Fruit fly (Drosophila melanogaster) whole organism, embryonic: Measurements from ENCODE around the gene CG33723.

Experiments
- Ada2b ChIP-seq: fragments of 200-800 bp; sonication (Bioruptor generic); IDR thresholded peaks from 2 replicates; pipeline ENCODE4 v1.3.6; 2022; ENCODE audit warnings: missing biosample characterization, missing genetic modification characterization
- B-H2 ChIP-seq: fragments of 200-800 bp; sonication (Bioruptor generic); optimal IDR thresholded peaks from 2 replicates; lab custom pipeline; 2018; ENCODE audit warnings: missing biosample characterization, mild to moderate bottlenecking, missing genetic modification characterization
- CG10565 ChIP-seq: fragments of 200-800 bp; sonication (Bioruptor generic); optimal IDR thresholded peaks from 3 replicates; lab custom pipeline; 2016; ENCODE audit warnings: missing biosample characterization, mild to moderate bottlenecking, missing genetic modification characterization
- CG14667 ChIP-seq: fragments of 200-800 bp; sonication (Bioruptor generic); IDR thresholded peaks from 2 replicates; pipeline ENCODE4 v1.3.6; 2022; ENCODE audit warnings: missing biosample characterization, missing genetic modification characterization
- CG17829 ChIP-seq: fragments of 200-800 bp; optimal IDR thresholded peaks from 2 replicates; lab custom pipeline; 2019; ENCODE audit warnings: missing biosample characterization, mild to moderate bottlenecking, missing genetic modification characterization, moderate library complexity
- CG2199 ChIP-seq: fragments of 200-800 bp; sonication (Bioruptor generic); IDR thresholded peaks from 3 replicates; pipeline ENCODE4 v1.3.6; 2022; ENCODE audit warnings: missing biosample characterization, missing genetic modification characterization
- CG2712 ChIP-seq: fragments of 200-800 bp; optimal IDR thresholded peaks from 3 replicates; lab custom pipeline; 2019; ENCODE audit warnings: missing biosample characterization, mild to moderate bottlenecking, missing genetic modification characterization, moderate library complexity
- CG30020 ChIP-seq: fragments of 200-800 bp; optimal IDR thresholded peaks from 2 replicates; lab custom pipeline; 2019; ENCODE audit warnings: missing biosample characterization, mild to moderate bottlenecking, missing genetic modification characterization, moderate library complexity
- CG30403 ChIP-seq: fragments of 200-800 bp; sonication (Bioruptor generic); optimal IDR thresholded peaks from 3 replicates; lab custom pipeline; 2016; ENCODE audit warnings: missing biosample characterization, missing genetic modification characterization
- CG32767 ChIP-seq: fragments of 200-800 bp; sonication (Bioruptor generic); IDR thresholded peaks from 2 replicates; pipeline ENCODE4 v1.3.6; 2022; ENCODE audit warnings: missing biosample characterization, missing genetic modification characterization
- CG32772 ChIP-seq: fragments of 200-800 bp; sonication (Bioruptor generic); IDR thresholded peaks from 2 replicates; pipeline ENCODE4 v1.3.6; 2022; ENCODE audit warnings: missing biosample characterization, missing genetic modification characterization
- CG3726 ChIP-seq: fragments of 200-800 bp; sonication (Bioruptor generic); IDR thresholded peaks from 3 replicates; pipeline ENCODE4, ENCODE4 v1.3.6; 2022; ENCODE audit warnings: missing biosample characterization, missing genetic modification characterization
- CG4328 ChIP-seq: fragments of 200-800 bp; sonication (Bioruptor generic); optimal IDR thresholded peaks from 3 replicates; lab custom pipeline; 2017; ENCODE audit warnings: missing biosample characterization, missing genetic modification reagents, missing genetic modification characterization
- CG4424 ChIP-seq: fragments of 200-800 bp; sonication (Bioruptor generic); optimal IDR thresholded peaks from 3 replicates; lab custom pipeline; 2016; ENCODE audit warnings: missing biosample characterization, missing genetic modification characterization
- CG6175 ChIP-seq: fragments of 200-800 bp; sonication (Bioruptor generic); IDR thresholded peaks from 3 replicates; pipeline ENCODE4 v1.3.6; 2022; ENCODE audit warnings: missing biosample characterization, missing genetic modification characterization
- CG8089 ChIP-seq: fragments of 200-800 bp; sonication (Bioruptor generic); optimal IDR thresholded peaks from 3 replicates; lab custom pipeline; 2016; ENCODE audit warnings: missing biosample characterization, missing genetic modification characterization
- CG8290 ChIP-seq, 3 experiments: fragments of 200-800 bp; sonication (Bioruptor generic); optimal IDR thresholded peaks; 2 replicates each; lab custom pipeline; 2016 to 2019; ENCODE audit warnings: missing biosample characterization in 3 of 3, missing genetic modification characterization in 3 of 3, mild to moderate bottlenecking in 2 of 3, moderate library complexity in 1 of 3
- CG9727 ChIP-seq: fragments of 200-800 bp; sonication (Bioruptor generic); optimal IDR thresholded peaks from 3 replicates; lab custom pipeline; 2017; ENCODE audit warnings: missing biosample characterization, mild to moderate bottlenecking, missing genetic modification characterization
- CG9797 ChIP-seq: fragments of 200-800 bp; sonication (Bioruptor generic); optimal IDR thresholded peaks from 3 replicates; lab custom pipeline; 2018; ENCODE audit warnings: missing biosample characterization, mild to moderate bottlenecking, missing genetic modification characterization
- CG9932 ChIP-seq: fragments of 200-800 bp; sonication (Bioruptor generic); IDR thresholded peaks from 2 replicates; pipeline ENCODE4 v1.3.6; 2022; ENCODE audit warnings: missing biosample characterization, missing genetic modification characterization
- Deaf1 ChIP-seq: fragments of 200-800 bp; optimal IDR thresholded peaks from 3 replicates; lab custom pipeline; 2019; ENCODE audit warnings: missing biosample characterization, mild to moderate bottlenecking, missing genetic modification characterization, moderate library complexity
- Dll ChIP-seq: fragments of 200-800 bp; sonication (Bioruptor generic); IDR thresholded peaks from 4 replicates; pipeline ENCODE4 v1.3.6; 2022; ENCODE audit warnings: missing biosample characterization, missing genetic modification characterization; ENCODE audit not compliant: partially characterized antibody
- Eip74EF ChIP-seq, 2 experiments: fragments of 200-800 bp in 1 of 2; fragments of >200 bp in 1 of 2; sonication (Bioruptor generic) in 1 of 2; optimal IDR thresholded peaks; 2 replicates each; lab custom pipeline; 2017 to 2019; ENCODE audit warnings: missing biosample characterization in 2 of 2, missing genetic modification characterization in 2 of 2, mild to moderate bottlenecking in 1 of 2, moderate library complexity in 1 of 2
- HLHmδ ChIP-seq: fragments of 200-800 bp; sonication (Bioruptor generic); optimal IDR thresholded peaks from 2 replicates; lab custom pipeline; 2018; ENCODE audit warnings: missing biosample characterization, mild to moderate bottlenecking, missing genetic modification characterization, moderate library complexity
- HmgD ChIP-seq: fragments of 200-800 bp; sonication (Bioruptor generic); optimal IDR thresholded peaks from 3 replicates; lab custom pipeline; 2016; ENCODE audit warnings: missing biosample characterization, missing genetic modification characterization
- HmgZ ChIP-seq: fragments of 200-800 bp; sonication (Bioruptor generic); optimal IDR thresholded peaks from 2 replicates; lab custom pipeline; 2018; ENCODE audit warnings: missing biosample characterization, mild to moderate bottlenecking, missing genetic modification characterization
- Med ChIP-seq: fragments of 200-800 bp; sonication (Bioruptor generic); peaks from one replicate; lab custom pipeline; 2016; ENCODE audit warnings: missing biosample characterization, missing genetic modification characterization, mild to moderate bottlenecking, inconsistent platforms, moderate library complexity
- Neu2 ChIP-seq: fragments of 200-800 bp; sonication (Bioruptor generic); optimal IDR thresholded peaks from 3 replicates; lab custom pipeline; 2016; ENCODE audit warnings: missing biosample characterization, missing genetic modification characterization, borderline replicate concordance
- Nf-YA ChIP-seq: fragments of 200-800 bp; sonication (Bioruptor generic); IDR thresholded peaks from 2 replicates; pipeline ENCODE4 v1.3.6; 2022; ENCODE audit warnings: missing biosample characterization, missing genetic modification characterization
- crp ChIP-seq, 2 experiments: fragments of 200-800 bp; sonication (Bioruptor generic); optimal IDR thresholded peaks; 2 replicates in 1 of 2; 3 replicates in 1 of 2; lab custom pipeline; 2017; ENCODE audit warnings: missing biosample characterization in 2 of 2, missing genetic modification characterization in 2 of 2, mild to moderate bottlenecking in 1 of 2, moderate library complexity in 1 of 2
- dimm ChIP-seq: fragments of 200-800 bp; sonication (Bioruptor generic); IDR thresholded peaks from 2 replicates; pipeline ENCODE4 v1.3.6; 2022; ENCODE audit warnings: missing biosample characterization, missing genetic modification characterization
- fu2 ChIP-seq: fragments of 200-800 bp; sonication (Bioruptor generic); optimal IDR thresholded peaks from 2 replicates; lab custom pipeline; 2016; ENCODE audit warnings: missing biosample characterization, missing genetic modification characterization
- gt ChIP-seq: fragments of 200-800 bp; sonication (Bioruptor generic); IDR thresholded peaks from 2 replicates; pipeline ENCODE4 v1.3.6; 2022; ENCODE audit warnings: missing biosample characterization, missing genetic modification characterization
- lbe ChIP-seq: fragments of 200-800 bp; sonication (Bioruptor generic); optimal IDR thresholded peaks from 2 replicates; lab custom pipeline; 2016; ENCODE audit warnings: missing biosample characterization, mild to moderate bottlenecking, missing genetic modification characterization
- nmo ChIP-seq: fragments of 200-800 bp; sonication (Bioruptor generic); optimal IDR thresholded peaks from 2 replicates; lab custom pipeline; 2018; ENCODE audit warnings: missing biosample characterization, mild to moderate bottlenecking, missing genetic modification characterization, moderate library complexity
- odd ChIP-seq: fragments of 200-800 bp; sonication (Bioruptor generic); optimal IDR thresholded peaks from 2 replicates; lab custom pipeline; 2017; ENCODE audit warnings: missing biosample characterization, mild to moderate bottlenecking, missing genetic modification characterization
- otp ChIP-seq: fragments of 200-800 bp; sonication (Bioruptor generic); IDR thresholded peaks from 3 replicates; pipeline ENCODE4, ENCODE4 v1.3.6; 2022; ENCODE audit warnings: missing biosample characterization, missing genetic modification characterization
- repo ChIP-seq: fragments of 200-800 bp; sonication (Bioruptor generic); optimal IDR thresholded peaks from 2 replicates; lab custom pipeline; 2016; ENCODE audit warnings: missing biosample characterization, missing genetic modification characterization
- rib ChIP-seq: fragments of 200-800 bp; sonication (Bioruptor generic); IDR thresholded peaks from 2 replicates; pipeline ENCODE4 v1.3.6; 2022; ENCODE audit warnings: missing biosample characterization, missing genetic modification characterization
- salm ChIP-seq: fragments of 200-800 bp; sonication (Bioruptor generic); optimal IDR thresholded peaks from 2 replicates; lab custom pipeline; 2018; ENCODE audit warnings: missing biosample characterization, mild to moderate bottlenecking, missing genetic modification characterization
- schlank ChIP-seq: fragments of 200-800 bp; sonication (Bioruptor generic); optimal IDR thresholded peaks from 2 replicates; lab custom pipeline; 2018; ENCODE audit warnings: missing biosample characterization, mild to moderate bottlenecking, missing genetic modification characterization
- sd ChIP-seq: fragments of 200-800 bp; sonication (Bioruptor generic); optimal IDR thresholded peaks from 3 replicates; lab custom pipeline; 2018; ENCODE audit warnings: missing biosample characterization, mild to moderate bottlenecking, missing genetic modification characterization, moderate library complexity
- sens ChIP-seq: fragments of 200-800 bp; sonication (Bioruptor generic); peaks from one replicate; lab custom pipeline; 2016; ENCODE audit warnings: missing biosample characterization, missing genetic modification characterization
- ssp ChIP-seq: fragments of 200-800 bp; sonication (Bioruptor generic); IDR thresholded peaks from 2 replicates; pipeline ENCODE4 v1.3.6; 2022; ENCODE audit warnings: missing biosample characterization, missing genetic modification characterization
- tin ChIP-seq: fragments of 200-800 bp; sonication (Bioruptor generic); optimal IDR thresholded peaks from 3 replicates; lab custom pipeline; 2016; ENCODE audit warnings: missing biosample characterization, missing genetic modification characterization
- toy ChIP-seq: fragments of 200-800 bp; sonication (Bioruptor generic); IDR thresholded peaks from 2 replicates; pipeline ENCODE4 v1.3.6; 2022; ENCODE audit warnings: missing biosample characterization, missing genetic modification characterization
- tx ChIP-seq: fragments of 200-800 bp; sonication (Bioruptor generic); optimal IDR thresholded peaks from 2 replicates; lab custom pipeline; 2016; ENCODE audit warnings: missing biosample characterization, missing genetic modification characterization
- unc-4 ChIP-seq: fragments of 200-800 bp; sonication (Bioruptor generic); IDR thresholded peaks from 2 replicates; pipeline ENCODE4 v1.3.6; 2022; ENCODE audit warnings: missing biosample characterization, missing genetic modification characterization; ENCODE audit not compliant: partially characterized antibody
- vnd ChIP-seq: fragments of 200-800 bp; sonication (Bioruptor generic); IDR thresholded peaks from 3 replicates; pipeline ENCODE4 v1.3.6; 2022; ENCODE audit warnings: missing biosample characterization, missing genetic modification characterization; ENCODE audit not compliant: partially characterized antibody
- wdn ChIP-seq: fragments of 200-800 bp; sonication (Bioruptor generic); IDR thresholded peaks from 2 replicates; pipeline ENCODE4 v1.3.6; 2022; ENCODE audit warnings: missing biosample characterization, missing genetic modification characterization
- wor ChIP-seq: fragments of 200-800 bp; sonication (Bioruptor generic); IDR thresholded peaks from 2 replicates; pipeline ENCODE4 v1.3.6; 2022; ENCODE audit warnings: missing biosample characterization, missing genetic modification characterization

Gene CG33723

dm6 chr2L:9437216-9437715 lies 3.3 kb downstream of the CG33723 start, which contains the start of gene numb (continued):
- no peak for TF ChIP-seq dimm (GFP tag; lab: Robert Waterston, UW)
- no peak for TF ChIP-seq CG8089
- no peak for TF ChIP-seq CG4328 (GFP tag; lab: Kevin White, UChicago)
- TF ChIP-seq HmgZ (tag; lab: Kevin White, UChicago): no peak
- no peak for TF ChIP-seq CG10565
- no peak for TF ChIP-seq CG9727 (GFP tag; lab: Kevin White, UChicago)
- TF ChIP-seq Deaf1 (tag; lab: Kevin White, UChicago): peak; percentile 93
- TF ChIP-seq unc-4: no peak
- no peak for TF ChIP-seq HLHmδ
- no peak for TF ChIP-seq Neu2 (GFP tag; lab: Kevin White, UChicago)
- no peak for TF ChIP-seq CG8290 (GFP tag; optimal IDR thresholded peaks at IDR 0.05; lab: Kevin White, UChicago)
- TF ChIP-seq CG8290 (tag; optimal IDR thresholded peaks at IDR 0.05; lab: Kevin White, UChicago): peak in 1 of 2 experiments; percentile 49
- TF ChIP-seq Nf-YA: no peak
- TF ChIP-seq CG3726 (GFP tag; lab: Robert Waterston, UW): no peak
- TF ChIP-seq sens (GFP tag; lab: Kevin White, UChicago): peak; percentile 69
- no peak for TF ChIP-seq CG30020 (tag; lab: Kevin White, UChicago)
- TF ChIP-seq gt: no peak
- no peak for TF ChIP-seq HmgD (GFP tag; lab: Kevin White, UChicago)
- no peak for TF ChIP-seq schlank
- no peak for TF ChIP-seq B-H2
- no peak for TF ChIP-seq CG30403 (GFP tag; lab: Kevin White, UChicago)
- no peak for TF ChIP-seq toy (GFP tag; lab: Robert Waterston, UW)
- no peak for TF ChIP-seq vnd
- no peak for TF ChIP-seq salm (tag; lab: Kevin White, UChicago)
- TF ChIP-seq CG2712: no peak
- TF ChIP-seq wor (GFP tag; lab: Robert Waterston, UW): no peak
- TF ChIP-seq sd (tag; lab: Kevin White, UChicago): peak; percentile 5
- TF ChIP-seq otp (GFP tag; lab: Robert Waterston, UW): no peak
- TF ChIP-seq CG17829 (tag; lab: Kevin White, UChicago): no peak
- no peak for TF ChIP-seq CG9797 (GFP tag; lab: Kevin White, UChicago)
- peak; percentile 70; the same call in 1 of the 2 replicates for TF ChIP-seq rib (GFP tag; lab: Robert Waterston, UW)
- TF ChIP-seq wdn: no peak
- TF ChIP-seq lbe: no peak
- TF ChIP-seq CG6175: no peak
- TF ChIP-seq CG4424 (GFP tag; lab: Kevin White, UChicago): no peak
- TF ChIP-seq Ada2b (GFP tag; lab: Robert Waterston, UW): no peak
- no peak for TF ChIP-seq repo (GFP tag; lab: Kevin White, UChicago)
- no peak for TF ChIP-seq ssp
- TF ChIP-seq tx: no peak
- peak; percentile 42 for TF ChIP-seq Med
- TF ChIP-seq Eip74EF (GFP tag; optimal IDR thresholded peaks at IDR 0.05; lab: Kevin White, UChicago): no peak
- no peak for TF ChIP-seq Dll
- no peak for TF ChIP-seq CG9932
- TF ChIP-seq CG32772: no peak
- TF ChIP-seq crp (GFP tag; optimal IDR thresholded peaks at IDR 0.05; lab: Kevin White, UChicago): peak in 1 of 2 experiments; percentile 37
- TF ChIP-seq CG14667 (GFP tag; lab: Robert Waterston, UW): no peak
- TF ChIP-seq CG2199 (GFP tag; lab: Robert Waterston, UW): peak; percentile 68; the same call in 1 of the 3 replicates
- TF ChIP-seq fu2 (GFP tag; lab: Kevin White, UChicago): no peak
- TF ChIP-seq odd (GFP tag; lab: Kevin White, UChicago): no peak
- TF ChIP-seq CG32767 (GFP tag; lab: Robert Waterston, UW): no peak
- no peak for TF ChIP-seq tin (GFP tag; lab: Kevin White, UChicago)
- no peak for TF ChIP-seq nmo (GFP tag; lab: Kevin White, UChicago)
